Worm (Caenorhabditis elegans) whole organism, young adult: ENCODE results near the gene F27E5.8.

Experiments used
- C06A6.2 ChIP-seq: fragments of 200-800 bp; sonication (Bioruptor generic); conservative IDR thresholded peaks from 2 replicates; pipeline ENCODE4 v1.3.6; 2022; ENCODE audit warnings: missing genetic modification characterization, missing compliant biosample characterization
- C17E4.6 ChIP-seq: fragments of 200-800 bp; sonication (Bioruptor generic); IDR thresholded peaks from 2 replicates; pipeline ENCODE4 v1.3.6; 2022; ENCODE audit warnings: missing genetic modification reagents, missing genetic modification characterization, missing compliant biosample characterization
- F10E7.11 ChIP-seq: sonication (generic microtip); optimal IDR thresholded peaks from 2 replicates; lab custom pipeline; 2017; ENCODE audit warnings: mild to moderate bottlenecking, missing genetic modification characterization, moderate library complexity, missing compliant biosample characterization
- F33H1.4 ChIP-seq: fragments of 200-800 bp; sonication (Bioruptor generic); IDR thresholded peaks from 2 replicates; pipeline ENCODE4 v1.3.6; 2022; ENCODE audit warnings: missing genetic modification reagents, missing genetic modification characterization, missing compliant biosample characterization
- F39B2.1 ChIP-seq: fragments of 200-800 bp; sonication (Bioruptor generic); IDR thresholded peaks from 2 replicates; pipeline ENCODE4 v1.3.6; 2022; ENCODE audit warnings: missing genetic modification reagents, missing genetic modification characterization, missing compliant biosample characterization
- T07F8.4 ChIP-seq: sonication (generic microtip); optimal IDR thresholded peaks from 2 replicates; lab custom pipeline; 2016; ENCODE audit warnings: mild to moderate bottlenecking, missing genetic modification characterization, moderate library complexity, missing compliant biosample characterization
- Y67H2A.10 ChIP-seq: fragments of 200-800 bp; sonication (Bioruptor generic); conservative IDR thresholded peaks from 2 replicates; pipeline ENCODE4 v1.3.6; 2022; ENCODE audit warnings: missing genetic modification reagents, missing genetic modification characterization, missing compliant biosample characterization
- ZK185.1 ChIP-seq: sonication (generic microtip); optimal IDR thresholded peaks from 2 replicates; lab custom pipeline; 2016; ENCODE audit warnings: mild to moderate bottlenecking, missing genetic modification characterization, missing compliant biosample characterization; ENCODE audit not compliant: poor library complexity, severe bottlenecking
- bed-1 ChIP-seq: fragments of 200-800 bp; sonication (Bioruptor generic); IDR thresholded peaks from 2 replicates; pipeline ENCODE4 v1.3.6; 2022; ENCODE audit warnings: missing genetic modification reagents, missing genetic modification characterization, missing compliant biosample characterization
- chd-7 ChIP-seq: sonication (generic microtip); optimal IDR thresholded peaks from 2 replicates; lab custom pipeline; 2016; ENCODE audit warnings: mild to moderate bottlenecking, missing genetic modification characterization, moderate library complexity, missing compliant biosample characterization
- die-1 ChIP-seq: sonication (generic microtip); optimal IDR thresholded peaks from 2 replicates; lab custom pipeline; 2016; ENCODE audit warnings: missing genotype, mild to moderate bottlenecking, missing genetic modification characterization, missing compliant biosample characterization
- dpff-1 ChIP-seq: sonication (generic microtip); optimal IDR thresholded peaks from 2 replicates; lab custom pipeline; 2017; ENCODE audit warnings: mild to moderate bottlenecking, missing genetic modification characterization, missing compliant biosample characterization
- dpl-1 ChIP-seq: fragments of 150-350 bp; optimal IDR thresholded peaks from 2 replicates; lab custom pipeline; 2014; ENCODE audit warnings: missing biosample characterization, missing genetic modification reagents, missing genetic modification characterization
- efl-1 ChIP-seq: fragments of 150-350 bp; optimal IDR thresholded peaks from 2 replicates; lab custom pipeline; 2014; ENCODE audit warnings: missing biosample characterization, missing genetic modification reagents, missing genetic modification characterization
- egl-44 ChIP-seq: fragments of 200-800 bp; sonication (Bioruptor generic); IDR thresholded peaks from 2 replicates; pipeline ENCODE4 v1.3.6; 2022; ENCODE audit warnings: missing genetic modification reagents, missing genetic modification characterization, missing compliant biosample characterization
- ets-4 ChIP-seq: fragments of 200-800 bp; sonication (Bioruptor generic); optimal IDR thresholded peaks from 2 replicates; lab custom pipeline; 2018; ENCODE audit warnings: mild to moderate bottlenecking, missing genetic modification characterization, missing compliant biosample characterization
- hmg-1.2 ChIP-seq: fragments of 200-800 bp; sonication (Bioruptor generic); IDR thresholded peaks from 2 replicates; pipeline ENCODE4 v1.3.6; 2022; ENCODE audit warnings: missing genetic modification reagents, missing genetic modification characterization, missing compliant biosample characterization
- hrde-1 ChIP-seq: sonication (generic microtip); optimal IDR thresholded peaks from 2 replicates; lab custom pipeline; 2016; ENCODE audit warnings: missing genetic modification characterization, mild to moderate bottlenecking, missing compliant biosample characterization, moderate library complexity, missing genotype, missing genetic modification reagents, borderline replicate concordance
- hsf-1 ChIP-seq: fragments of 200-800 bp; sonication (Bioruptor generic); IDR thresholded peaks from 2 replicates; pipeline ENCODE4 v1.3.6; 2022; ENCODE audit warnings: missing genetic modification reagents, missing genetic modification characterization, missing compliant biosample characterization
- lag-1 ChIP-seq: fragments of 200-800 bp; sonication (Bioruptor generic); IDR thresholded peaks from 2 replicates; pipeline ENCODE4 v1.3.6; 2022; ENCODE audit warnings: missing genetic modification reagents, missing genetic modification characterization, missing compliant biosample characterization
- lin-26 ChIP-seq: fragments of 200-800 bp; sonication (Bioruptor generic); IDR thresholded peaks from 2 replicates; pipeline ENCODE4 v1.3.6; 2022; ENCODE audit warnings: missing genetic modification reagents, missing genetic modification characterization, missing compliant biosample characterization
- lin-40 ChIP-seq: sonication (generic microtip); optimal IDR thresholded peaks from 2 replicates; lab custom pipeline; 2016; ENCODE audit warnings: missing genetic modification characterization, mild to moderate bottlenecking, missing compliant biosample characterization, missing genotype, missing genetic modification reagents
- lsl-1 ChIP-seq: fragments of 200-800 bp; sonication (Bioruptor generic); optimal IDR thresholded peaks from 2 replicates; lab custom pipeline; 2018; ENCODE audit warnings: mild to moderate bottlenecking, missing genetic modification characterization, moderate library complexity, missing compliant biosample characterization
- madf-6 ChIP-seq: fragments of 200-800 bp; sonication (Bioruptor generic); IDR thresholded peaks from 2 replicates; pipeline ENCODE4 v1.3.6; 2022; ENCODE audit warnings: missing genetic modification reagents, missing genetic modification characterization, missing compliant biosample characterization
- nfya-1 ChIP-seq: sonication (generic microtip); optimal IDR thresholded peaks from 2 replicates; lab custom pipeline; 2017; ENCODE audit warnings: antibody characterized with exemption, missing compliant biosample characterization, missing genetic modification characterization, borderline replicate concordance; ENCODE audit not compliant: insufficient read depth
- nhr-120 ChIP-seq: fragments of 200-800 bp; sonication (Bioruptor generic); IDR thresholded peaks from 2 replicates; pipeline ENCODE4 v1.3.6; 2022; ENCODE audit warnings: missing genetic modification characterization, missing compliant biosample characterization
- nhr-80 ChIP-seq: sonication (generic microtip); optimal IDR thresholded peaks from 2 replicates; lab custom pipeline; 2016; ENCODE audit warnings: missing genetic modification characterization, missing compliant biosample characterization
- rec-8 ChIP-seq, 2 experiments: sonication (generic microtip); optimal IDR thresholded peaks; 2 replicates each; lab custom pipeline; 2016; ENCODE audit warnings: mild to moderate bottlenecking in 2 of 2, missing genetic modification characterization in 2 of 2, missing genetic modification reagents in 2 of 2, missing genotype in 2 of 2, missing biosample characterization in 1 of 2, missing compliant biosample characterization in 1 of 2, moderate library complexity in 1 of 2
- sea-2 ChIP-seq: fragments of 200-800 bp; sonication (Bioruptor generic); IDR thresholded peaks from 2 replicates; pipeline ENCODE4 v1.3.6; 2022; ENCODE audit warnings: missing genetic modification characterization, missing compliant biosample characterization
- snpc-1.1 ChIP-seq: sonication (generic microtip); optimal IDR thresholded peaks from 2 replicates; lab custom pipeline; 2017; ENCODE audit warnings: missing genetic modification characterization, mild to moderate bottlenecking, missing compliant biosample characterization, antibody characterized with exemption, moderate library complexity, missing genotype, missing genetic modification reagents; ENCODE audit not compliant: insufficient read depth
- sptf-2 ChIP-seq: fragments of 200-800 bp; sonication (Bioruptor generic); optimal IDR thresholded peaks from 2 replicates; lab custom pipeline; 2018; ENCODE audit warnings: mild to moderate bottlenecking, missing genetic modification characterization, missing compliant biosample characterization
- unc-62 ChIP-seq: fragments of 150-350 bp; optimal IDR thresholded peaks from 2 replicates; lab custom pipeline; 2014; ENCODE audit warnings: missing biosample characterization, missing genetic modification reagents, missing genetic modification characterization
- zfh-2 ChIP-seq: fragments of 200-800 bp; sonication (Bioruptor generic); conservative IDR thresholded peaks from 2 replicates; pipeline ENCODE4 v1.3.6; 2022; ENCODE audit warnings: missing genetic modification reagents, missing genetic modification characterization, missing compliant biosample characterization
- ztf-22 ChIP-seq: fragments of 200-800 bp; sonication (Bioruptor generic); optimal IDR thresholded peaks from 2 replicates; lab custom pipeline; 2018; ENCODE audit warnings: mild to moderate bottlenecking, missing genetic modification characterization, moderate library complexity, missing compliant biosample characterization
- ztf-28 ChIP-seq: fragments of 200-800 bp; sonication (Bioruptor generic); IDR thresholded peaks from 2 replicates; pipeline ENCODE4 v1.3.6; 2022; ENCODE audit warnings: missing genetic modification reagents, missing genetic modification characterization, missing compliant biosample characterization

F27E5.8 gene

ce11 chrII:10108377-10108776, 18.9 kb downstream of the F27E5.8 start, which contains the start of the genes ZK945.7 and ZK945.8 (continued):
- no peak for TF ChIP-seq die-1
- no peak for TF ChIP-seq C06A6.2 (GFP tag; lab: Robert Waterston, UW)
- TF ChIP-seq, all 124 proteins: peak for 0

ce11 chrII:10106870-10107269, 20.4 kb downstream of the F27E5.8 start, which contains the start of gene ZK945.6:
TSS of gene ZK945.6 (minus strand) at chrII:10106970.
- TF ChIP-seq ets-4 (no peak), C06A6.2 (GFP tag; lab: Robert Waterston, UW) (no peak), hrde-1 (tag; lab: Kevin White, UChicago) (no peak), chd-7 (no peak), egl-44 (GFP tag; lab: Robert Waterston, UW) (no peak), C17E4.6 (GFP tag; lab: Robert Waterston, UW) (no peak), Y67H2A.10 (GFP tag; lab: Robert Waterston, UW) (no peak), sea-2 (GFP tag; lab: Robert Waterston, UW) (no peak), hsf-1 (GFP tag; lab: Robert Waterston, UW) (no peak), lsl-1 (GFP tag; lab: Kevin White, UChicago) (no peak)

- TF ChIP-seq bed-1 (no peak), lin-40 (tag; lab: Kevin White, UChicago) (no peak), ZK185.1 (tag; lab: Kevin White, UChicago) (no peak)
Observed at ce11 chrII:10105604-10106003, 21.7 kb downstream of the F27E5.8 start, which contains the start of gene ZK945.4. TSS of gene ZK945.4 (minus strand) at chrII:10105704.

- no peak for TF ChIP-seq nfya-1 (tag; lab: Kevin White, UChicago)
- TF ChIP-seq ztf-22: no peak
- no peak for TF ChIP-seq lin-26 (GFP tag; lab: Robert Waterston, UW)
- no peak for TF ChIP-seq T07F8.4 (tag; lab: Kevin White, UChicago)
- TF ChIP-seq nhr-120: no peak
- TF ChIP-seq dpl-1 (GFP tag; lab: Kevin White, UChicago): no peak
- no peak for TF ChIP-seq lag-1 (GFP tag; lab: Robert Waterston, UW)
- TF ChIP-seq lsl-1 (GFP tag; lab: Kevin White, UChicago): no peak
- no peak for TF ChIP-seq rec-8 (tag; optimal IDR thresholded peaks at IDR 0.05; lab: Kevin White, UChicago)
- no peak for TF ChIP-seq bed-1
- no peak for TF ChIP-seq F10E7.11 (tag; lab: Kevin White, UChicago)
- TF ChIP-seq zfh-2 (GFP tag; lab: Robert Waterston, UW): no peak
- TF ChIP-seq chd-7: no peak
- no peak for TF ChIP-seq ztf-28 (GFP tag; lab: Robert Waterston, UW)
- no peak for TF ChIP-seq dpff-1 (tag; lab: Kevin White, UChicago)
- no peak for TF ChIP-seq nhr-80 (tag; lab: Kevin White, UChicago)
- TF ChIP-seq sptf-2 (GFP tag; lab: Kevin White, UChicago): no peak
Observed at ce11 chrII:10103212-10103611, 24.1 kb downstream of the F27E5.8 start.

ce11 chrII:10099804-10100360, 27.4 kb downstream of the F27E5.8 start, which contains the start of the genes pas-7 and puf-12:
TSS of gene pas-7 (minus strand) at chrII:10099854.
TSS of gene puf-12 (plus strand) at chrII:10100310.
- TF ChIP-seq Y67H2A.10 (GFP tag; lab: Robert Waterston, UW): no peak
- no peak for TF ChIP-seq unc-62 (GFP tag; lab: Kevin White, UChicago)
- TF ChIP-seq efl-1 (GFP tag; lab: Kevin White, UChicago): peak; percentile 1
- TF ChIP-seq hmg-1.2: peak; percentile 78; the same call in 1 of the 2 replicates
- no peak for TF ChIP-seq lin-26 (GFP tag; lab: Robert Waterston, UW)
- TF ChIP-seq lsl-1 (GFP tag; lab: Kevin White, UChicago): peak; percentile 14
- peak; percentile 69 for TF ChIP-seq F33H1.4 (GFP tag; lab: Robert Waterston, UW)
- TF ChIP-seq nhr-120: no peak
- TF ChIP-seq F39B2.1 (GFP tag; lab: Robert Waterston, UW): no peak
- peak; percentile 19; the same call in 1 of the 2 replicates for TF ChIP-seq madf-6 (GFP tag; lab: Robert Waterston, UW)
- TF ChIP-seq snpc-1.1: peak; percentile 9
